Fruit fly (Drosophila melanogaster) whole organism, embryonic: ENCODE measurements around the gene Pino.

ENCODE experiments used
- Bgb ChIP-seq: fragments of 200-800 bp; sonication (Bioruptor generic); IDR thresholded peaks from 2 replicates; pipeline ENCODE4 v1.3.6; 2022; ENCODE audit warnings: missing biosample characterization, missing genetic modification characterization; ENCODE audit not compliant: partially characterized antibody
- CG11247 ChIP-seq: fragments of 200-800 bp; sonication (Bioruptor generic); IDR thresholded peaks from 2 replicates; pipeline ENCODE4 v1.3.6; 2022; ENCODE audit warnings: missing biosample characterization, missing genetic modification characterization
- CG12659 ChIP-seq: fragments of 200-800 bp; sonication (Bioruptor generic); optimal IDR thresholded peaks from 3 replicates; lab custom pipeline; 2017; ENCODE audit warnings: mild to moderate bottlenecking, missing biosample characterization, missing genetic modification reagents, missing genetic modification characterization
- CG15011 ChIP-seq: fragments of 200-800 bp; sonication (Bioruptor generic); optimal IDR thresholded peaks from 3 replicates; lab custom pipeline; 2018; ENCODE audit warnings: missing biosample characterization, mild to moderate bottlenecking, missing genetic modification characterization
- CG1602 ChIP-seq: fragments of 200-800 bp; sonication (Bioruptor generic); optimal IDR thresholded peaks from 3 replicates; lab custom pipeline; 2016; ENCODE audit warnings: missing biosample characterization, missing genetic modification characterization
- CG1603 ChIP-seq: fragments of 200-800 bp; sonication (Bioruptor generic); optimal IDR thresholded peaks from 2 replicates; lab custom pipeline; 2019; ENCODE audit warnings: missing biosample characterization, mild to moderate bottlenecking, missing genetic modification characterization, moderate library complexity
- CG17328 ChIP-seq: fragments of 200-800 bp; sonication (Bioruptor generic); IDR thresholded peaks from 2 replicates; pipeline ENCODE4 v1.3.6; 2022; ENCODE audit warnings: missing biosample characterization, missing genetic modification characterization
- CG17359 ChIP-seq: fragments of 200-800 bp; sonication (Bioruptor generic); optimal IDR thresholded peaks from 3 replicates; lab custom pipeline; 2018; ENCODE audit warnings: missing biosample characterization, mild to moderate bottlenecking, missing genetic modification characterization, moderate library complexity
- CG18011 ChIP-seq: fragments of 200-800 bp; sonication (Bioruptor generic); optimal IDR thresholded peaks from 2 replicates; lab custom pipeline; 2017; ENCODE audit warnings: missing biosample characterization, missing genetic modification characterization, mild to moderate bottlenecking, moderate library complexity, missing genotype
- CG1832 ChIP-seq: fragments of 200-800 bp; sonication (Bioruptor generic); optimal IDR thresholded peaks from 2 replicates; lab custom pipeline; 2017; ENCODE audit warnings: missing biosample characterization, mild to moderate bottlenecking, missing genetic modification characterization, inconsistent platforms
- CG18619 ChIP-seq: fragments of 200-800 bp; sonication (Bioruptor generic); optimal IDR thresholded peaks from 3 replicates; lab custom pipeline; 2017; ENCODE audit warnings: missing biosample characterization, mild to moderate bottlenecking, missing genetic modification characterization
- CG2875 ChIP-seq: fragments of 200-800 bp; sonication (Bioruptor generic); optimal IDR thresholded peaks from 2 replicates; lab custom pipeline; 2017; ENCODE audit warnings: missing biosample characterization, mild to moderate bottlenecking, missing genetic modification characterization, missing genetic modification reagents
- CG30431 ChIP-seq: fragments of 200-800 bp; sonication (Bioruptor generic); optimal IDR thresholded peaks from 2 replicates; lab custom pipeline; 2017; ENCODE audit warnings: missing biosample characterization, missing genetic modification characterization
- CG3726 ChIP-seq: fragments of 200-800 bp; sonication (Bioruptor generic); IDR thresholded peaks from 3 replicates; pipeline ENCODE4, ENCODE4 v1.3.6; 2022; ENCODE audit warnings: missing biosample characterization, missing genetic modification characterization
- CG4404 ChIP-seq: fragments of 200-800 bp; sonication (Bioruptor generic); IDR thresholded peaks from 2 replicates; pipeline ENCODE4 v1.3.6; 2022; ENCODE audit warnings: missing biosample characterization, missing genetic modification characterization
- CG7556 ChIP-seq: fragments of 200-800 bp; sonication (Bioruptor generic); optimal IDR thresholded peaks from 2 replicates; lab custom pipeline; 2017; ENCODE audit warnings: missing biosample characterization, mild to moderate bottlenecking, missing genetic modification characterization
- CG7839 ChIP-seq: fragments of 200-800 bp; sonication (Bioruptor generic); optimal IDR thresholded peaks from 3 replicates; lab custom pipeline; 2018; ENCODE audit warnings: missing biosample characterization, mild to moderate bottlenecking, missing genetic modification characterization, moderate library complexity
- CG8924 ChIP-seq: fragments of 200-800 bp; optimal IDR thresholded peaks from 3 replicates; lab custom pipeline; 2019; ENCODE audit warnings: missing biosample characterization, mild to moderate bottlenecking, missing genetic modification characterization, moderate library complexity
- CG9876 ChIP-seq: fragments of 200-800 bp; sonication (Bioruptor generic); optimal IDR thresholded peaks from 2 replicates; lab custom pipeline; 2016; ENCODE audit warnings: missing biosample characterization, missing genetic modification characterization
- Dp ChIP-seq: fragments of 200-800 bp; sonication (Bioruptor generic); optimal IDR thresholded peaks from 2 replicates; lab custom pipeline; 2018; ENCODE audit warnings: missing biosample characterization, mild to moderate bottlenecking, missing genetic modification characterization, moderate library complexity
- Gug ChIP-seq: fragments of 200-800 bp; sonication (Bioruptor generic); IDR thresholded peaks from 4 replicates; pipeline ENCODE4 v1.3.6; 2022; ENCODE audit warnings: missing biosample characterization, missing genetic modification characterization
- HHEX ChIP-seq: fragments of 200-800 bp; sonication (Bioruptor generic); optimal IDR thresholded peaks from 3 replicates; lab custom pipeline; 2017; ENCODE audit warnings: missing biosample characterization, mild to moderate bottlenecking, missing genetic modification characterization, missing genetic modification reagents
- HLH4C ChIP-seq: fragments of 200-800 bp; sonication (Bioruptor generic); IDR thresholded peaks from 3 replicates; pipeline ENCODE4 v1.3.6; 2022; ENCODE audit warnings: missing biosample characterization, missing genetic modification characterization; ENCODE audit not compliant: partially characterized antibody
- Kr ChIP-seq: fragments of 200-800 bp; sonication (Bioruptor generic); optimal IDR thresholded peaks from 2 replicates; lab custom pipeline; 2017; ENCODE audit warnings: missing biosample characterization, mild to moderate bottlenecking, missing genetic modification characterization
- Lpt ChIP-seq: fragments of >200 bp; optimal IDR thresholded peaks from 2 replicates; lab custom pipeline; 2018; ENCODE audit warnings: missing biosample characterization, missing genetic modification characterization
- PHDP ChIP-seq: fragments of 200-800 bp; sonication (Bioruptor generic); optimal IDR thresholded peaks from 3 replicates; lab custom pipeline; 2018; ENCODE audit warnings: missing biosample characterization, mild to moderate bottlenecking, missing genetic modification characterization, moderate library complexity
- Ravus ChIP-seq: fragments of 200-800 bp; sonication (Bioruptor generic); IDR thresholded peaks from 2 replicates; pipeline ENCODE4 v1.3.6; 2022; ENCODE audit warnings: missing biosample characterization, missing genetic modification characterization
- Scr ChIP-seq: fragments of 200-800 bp; sonication (Bioruptor generic); IDR thresholded peaks from 2 replicates; pipeline ENCODE4 v1.3.6; 2022; ENCODE audit warnings: missing biosample characterization, missing genetic modification characterization; ENCODE audit not compliant: partially characterized antibody
- TFAM ChIP-seq: fragments of 200-800 bp; sonication (Bioruptor generic); optimal IDR thresholded peaks from 2 replicates; lab custom pipeline; 2017; ENCODE audit warnings: missing biosample characterization, missing genetic modification characterization, inconsistent platforms
- al ChIP-seq: fragments of 200-800 bp; sonication (Bioruptor generic); IDR thresholded peaks from 2 replicates; pipeline ENCODE4 v1.3.6; 2022; ENCODE audit warnings: missing biosample characterization, missing genetic modification characterization
- btn ChIP-seq: fragments of 200-800 bp; sonication (Bioruptor generic); optimal IDR thresholded peaks from 2 replicates; lab custom pipeline; 2016; ENCODE audit warnings: missing biosample characterization, missing genetic modification characterization
- cad ChIP-seq: fragments of >200 bp; optimal IDR thresholded peaks from 2 replicates; lab custom pipeline; 2017; ENCODE audit warnings: missing biosample characterization, missing genetic modification characterization
- cato ChIP-seq: fragments of 200-800 bp; sonication (Bioruptor generic); optimal IDR thresholded peaks from 2 replicates; lab custom pipeline; 2016; ENCODE audit warnings: missing biosample characterization, missing genetic modification characterization, borderline replicate concordance
- chif ChIP-seq, 2 experiments: fragments of 200-800 bp; sonication (Bioruptor generic); optimal IDR thresholded peaks; 3 replicates each; lab custom pipeline; 2016; ENCODE audit warnings: missing biosample characterization in 2 of 2, missing genetic modification characterization in 2 of 2
- dati ChIP-seq: fragments of 200-800 bp; sonication (Bioruptor generic); IDR thresholded peaks from 2 replicates; pipeline ENCODE4 v1.3.6; 2022; ENCODE audit warnings: missing biosample characterization, missing genetic modification characterization
- grau ChIP-seq: fragments of 200-800 bp; optimal IDR thresholded peaks from 3 replicates; lab custom pipeline; 2019; ENCODE audit warnings: missing biosample characterization, mild to moderate bottlenecking, missing genetic modification characterization, moderate library complexity
- grn ChIP-seq: fragments of 200-800 bp; sonication (Bioruptor generic); optimal IDR thresholded peaks from 3 replicates; lab custom pipeline; 2017; ENCODE audit warnings: missing biosample characterization, missing genetic modification characterization
- gro ChIP-seq: fragments of 200-800 bp; sonication (Bioruptor generic); optimal IDR thresholded peaks from 2 replicates; lab custom pipeline; 2016; ENCODE audit warnings: missing biosample characterization, missing genetic modification characterization
- ham ChIP-seq: fragments of 200-800 bp; sonication (Bioruptor generic); IDR thresholded peaks from 2 replicates; pipeline ENCODE4 v1.3.6; 2022; ENCODE audit warnings: missing biosample characterization, missing genetic modification characterization
- hbn ChIP-seq: fragments of 200-800 bp; sonication (Bioruptor generic); IDR thresholded peaks from 2 replicates; pipeline ENCODE4 v1.3.6; 2022; ENCODE audit warnings: missing biosample characterization, missing genetic modification characterization; ENCODE audit not compliant: partially characterized antibody
- jing ChIP-seq: fragments of 200-800 bp; sonication (Bioruptor generic); optimal IDR thresholded peaks from 2 replicates; lab custom pipeline; 2018; ENCODE audit warnings: missing biosample characterization, mild to moderate bottlenecking, missing genetic modification characterization
- nau ChIP-seq: fragments of 200-800 bp; sonication (Bioruptor generic); optimal IDR thresholded peaks from 3 replicates; lab custom pipeline; 2017; ENCODE audit warnings: missing biosample characterization, mild to moderate bottlenecking, missing genetic modification characterization, missing genetic modification reagents
- p53 ChIP-seq: fragments of 200-800 bp; sonication (Bioruptor generic); optimal IDR thresholded peaks from 2 replicates; lab custom pipeline; 2016; ENCODE audit warnings: missing biosample characterization, missing genetic modification characterization
- pfk ChIP-seq: fragments of 200-800 bp; sonication (Bioruptor generic); optimal IDR thresholded peaks from 2 replicates; lab custom pipeline; 2018; ENCODE audit warnings: missing biosample characterization, mild to moderate bottlenecking, missing genetic modification characterization, moderate library complexity
- psq ChIP-seq: fragments of 200-800 bp; sonication (Bioruptor generic); optimal IDR thresholded peaks from 2 replicates; lab custom pipeline; 2017; ENCODE audit warnings: missing biosample characterization, missing genetic modification characterization
- salm ChIP-seq: fragments of 200-800 bp; sonication (Bioruptor generic); optimal IDR thresholded peaks from 2 replicates; lab custom pipeline; 2018; ENCODE audit warnings: missing biosample characterization, mild to moderate bottlenecking, missing genetic modification characterization
- slbo ChIP-seq: fragments of 200-800 bp; sonication (Bioruptor generic); IDR thresholded peaks from 2 replicates; pipeline ENCODE4 v1.3.6; 2022; ENCODE audit warnings: missing biosample characterization, missing genetic modification characterization
- slou ChIP-seq: fragments of 200-800 bp; sonication (Bioruptor generic); optimal IDR thresholded peaks from 3 replicates; lab custom pipeline; 2016; ENCODE audit warnings: missing biosample characterization, missing genetic modification characterization
- sqz ChIP-seq: fragments of 200-800 bp; sonication (Bioruptor generic); optimal IDR thresholded peaks from 3 replicates; lab custom pipeline; 2018; ENCODE audit warnings: missing biosample characterization, mild to moderate bottlenecking, missing genetic modification characterization
- stc ChIP-seq: fragments of 200-800 bp; sonication (Bioruptor generic); IDR thresholded peaks from 2 replicates; pipeline ENCODE4 v1.3.6; 2022; ENCODE audit warnings: missing biosample characterization, missing genetic modification characterization
- stwl ChIP-seq: fragments of 200-800 bp; sonication (Bioruptor generic); optimal IDR thresholded peaks from 3 replicates; lab custom pipeline; 2018; ENCODE audit warnings: missing biosample characterization, mild to moderate bottlenecking, missing genetic modification characterization, moderate library complexity
- tgo ChIP-seq: fragments of 200-800 bp; sonication (Bioruptor generic); IDR thresholded peaks from 3 replicates; pipeline ENCODE4 v1.3.6; 2022; ENCODE audit warnings: missing biosample characterization, missing genetic modification characterization

Gene Pino

DNA sequence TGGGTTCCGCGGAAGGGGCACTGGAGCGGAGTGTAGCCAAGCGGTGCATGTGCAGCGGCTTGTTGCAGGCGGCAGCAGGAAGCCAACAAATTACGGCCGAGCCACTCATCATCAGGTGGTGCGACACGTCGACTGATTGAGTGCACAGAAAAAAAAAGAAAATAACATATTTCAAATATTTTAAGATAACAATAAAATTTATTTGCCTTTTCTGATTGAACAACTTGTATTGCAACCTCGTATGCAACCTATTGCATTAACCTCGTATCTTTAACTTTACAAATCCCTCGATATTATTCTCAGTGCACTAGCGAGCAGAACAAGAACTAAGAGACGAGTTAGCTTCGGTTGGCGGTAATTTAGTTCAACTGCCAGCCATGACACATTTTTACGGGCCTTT lies 58.4 kb downstream of the Pino start (continued):
- TF ChIP-seq nau (GFP tag; lab: Kevin White, UChicago) (no peak), CG4404 (GFP tag; lab: Robert Waterston, UW) (no peak), hbn (GFP tag; lab: Robert Waterston, UW) (no peak), grn (GFP tag; lab: Kevin White, UChicago) (no peak), CG3726 (GFP tag; lab: Robert Waterston, UW) (no peak), stc (GFP tag; lab: Robert Waterston, UW) (no peak), grau (peak; percentile 20), chif (GFP tag; optimal IDR thresholded peaks at IDR 0.05; lab: Kevin White, UChicago) (peak; percentile 20 to 31), Lpt (GFP tag; lab: Kevin White, UChicago) (no peak), cad (no peak), CG18011 (GFP tag; lab: Kevin White, UChicago) (no peak), Gug (GFP tag; lab: Robert Waterston, UW) (no peak), dati (GFP tag; lab: Robert Waterston, UW) (no peak), CG2875 (GFP tag; lab: Kevin White, UChicago) (peak; percentile 34), Bgb (GFP tag; lab: Robert Waterston, UW) (no peak), Scr (no peak), HHEX (GFP tag; lab: Kevin White, UChicago) (no peak), CG1832 (no peak), al (GFP tag; lab: Robert Waterston, UW) (no peak), CG1603 (tag; lab: Kevin White, UChicago) (peak; percentile 50), CG1602 (GFP tag; lab: Kevin White, UChicago) (no peak), slbo (GFP tag; lab: Robert Waterston, UW) (no peak), Ravus (GFP tag; lab: Robert Waterston, UW) (no peak), ham (no peak), stwl (no peak), Kr (GFP tag; lab: Kevin White, UChicago) (no peak), CG9876 (no peak), sqz (no peak), cato (GFP tag; lab: Kevin White, UChicago) (no peak), CG7556 (peak; percentile 12), salm (tag; lab: Kevin White, UChicago) (no peak), CG7839 (tag; lab: Kevin White, UChicago) (peak; percentile 39), gro (GFP tag; lab: Kevin White, UChicago) (no peak), HLH4C (GFP tag; lab: Robert Waterston, UW) (no peak), slou (GFP tag; lab: Kevin White, UChicago) (no peak), psq (GFP tag; lab: Kevin White, UChicago) (no peak), CG15011 (no peak), CG8924 (peak; percentile 11), TFAM (GFP tag; lab: Kevin White, UChicago) (no peak), CG18619 (GFP tag; lab: Kevin White, UChicago) (no peak), btn (GFP tag; lab: Kevin White, UChicago) (no peak), p53 (GFP tag; lab: Kevin White, UChicago) (no peak), CG17359 (tag; lab: Kevin White, UChicago) (peak; percentile 29), Dp (GFP tag; lab: Kevin White, UChicago) (no peak), CG17328 (peak; percentile 51), CG30431 (GFP tag; lab: Kevin White, UChicago) (no peak), PHDP (peak; percentile 18), tgo (GFP tag; lab: Robert Waterston, UW) (no peak), jing (no peak), CG11247 (no peak), CG12659 (no peak), pfk (GFP tag; lab: Kevin White, UChicago) (no peak)
